Fruit fly (Drosophila melanogaster) whole organism, embryonic: ENCODE measurements around the gene CG3662.
A peak's percentile ranks its signal among the peaks of the same experiment; 100 is the strongest.

ENCODE experiments used
- Ada2b ChIP-seq: fragments of 200-800 bp; sonication (Bioruptor generic); IDR thresholded peaks from 2 replicates; pipeline ENCODE4 v1.3.6; 2022; ENCODE audit warnings: missing biosample characterization, missing genetic modification characterization
- CG10274 ChIP-seq: fragments of 200-800 bp; sonication (Bioruptor generic); optimal IDR thresholded peaks from 3 replicates; lab custom pipeline; 2017; ENCODE audit warnings: missing biosample characterization, mild to moderate bottlenecking, missing genetic modification characterization
- CG10366 ChIP-seq: fragments of 200-800 bp; sonication (Bioruptor generic); IDR thresholded peaks from 2 replicates; pipeline ENCODE4 v1.3.6; 2022; ENCODE audit warnings: missing biosample characterization, missing genetic modification characterization
- CG11398 ChIP-seq: fragments of 200-800 bp; sonication (Bioruptor generic); optimal IDR thresholded peaks from 2 replicates; lab custom pipeline; 2016; ENCODE audit warnings: missing biosample characterization, missing genetic modification characterization
- CG12942 ChIP-seq: fragments of 200-800 bp; sonication (Bioruptor generic); optimal IDR thresholded peaks from 3 replicates; lab custom pipeline; 2016; ENCODE audit warnings: missing biosample characterization, missing genetic modification characterization
- CG13123 ChIP-seq: fragments of 200-800 bp; sonication (Bioruptor generic); optimal IDR thresholded peaks from 2 replicates; lab custom pipeline; 2016; ENCODE audit warnings: missing biosample characterization, missing genetic modification characterization
- CG13424 ChIP-seq: fragments of 200-800 bp; sonication (Bioruptor generic); optimal IDR thresholded peaks from 2 replicates; lab custom pipeline; 2019; ENCODE audit warnings: missing biosample characterization, mild to moderate bottlenecking, missing genetic modification characterization, moderate library complexity
- CG16813 ChIP-seq: fragments of 200-800 bp; sonication (Bioruptor generic); IDR thresholded peaks from 3 replicates; pipeline ENCODE4 v1.3.6; 2022; ENCODE audit warnings: missing biosample characterization, missing genetic modification characterization; ENCODE audit not compliant: partially characterized antibody
- CG18619 ChIP-seq: fragments of 200-800 bp; sonication (Bioruptor generic); optimal IDR thresholded peaks from 3 replicates; lab custom pipeline; 2017; ENCODE audit warnings: missing biosample characterization, mild to moderate bottlenecking, missing genetic modification characterization
- CG2889 ChIP-seq: fragments of 200-800 bp; sonication (Bioruptor generic); IDR thresholded peaks from 3 replicates; pipeline ENCODE4 v1.3.6; 2022; ENCODE audit warnings: missing biosample characterization, missing genetic modification characterization
- CG31224 ChIP-seq: fragments of 200-800 bp; sonication (Bioruptor generic); IDR thresholded peaks from 2 replicates; pipeline ENCODE4 v1.3.6; 2022; ENCODE audit warnings: missing biosample characterization, missing genetic modification characterization
- CG4282 ChIP-seq: fragments of 200-800 bp; sonication (Bioruptor generic); optimal IDR thresholded peaks from 2 replicates; lab custom pipeline; 2016; ENCODE audit warnings: missing biosample characterization, missing genetic modification characterization
- CG4328 ChIP-seq: fragments of 200-800 bp; sonication (Bioruptor generic); optimal IDR thresholded peaks from 3 replicates; lab custom pipeline; 2017; ENCODE audit warnings: missing biosample characterization, missing genetic modification reagents, missing genetic modification characterization
- CG43689 ChIP-seq: fragments of 200-800 bp; sonication (Bioruptor generic); IDR thresholded peaks from 2 replicates; pipeline ENCODE4 v1.3.6; 2022; ENCODE audit warnings: missing biosample characterization, missing genetic modification characterization
- CG4820 ChIP-seq: fragments of 200-800 bp; sonication (Bioruptor generic); optimal IDR thresholded peaks from 3 replicates; lab custom pipeline; 2016; ENCODE audit warnings: missing biosample characterization, missing genetic modification characterization
- CG6654 ChIP-seq: fragments of 200-800 bp; sonication (Bioruptor generic); optimal IDR thresholded peaks from 2 replicates; lab custom pipeline; 2017; ENCODE audit warnings: missing biosample characterization, mild to moderate bottlenecking, missing genetic modification characterization
- CG6683 ChIP-seq: fragments of 200-800 bp; sonication (Bioruptor generic); optimal IDR thresholded peaks from 2 replicates; lab custom pipeline; 2017; ENCODE audit warnings: missing biosample characterization, mild to moderate bottlenecking, missing genetic modification characterization, missing genetic modification reagents
- CG6854 ChIP-seq: fragments of 200-800 bp; sonication (Bioruptor generic); optimal IDR thresholded peaks from 3 replicates; lab custom pipeline; 2017; ENCODE audit warnings: missing biosample characterization, mild to moderate bottlenecking, missing genetic modification characterization
- CG8765 ChIP-seq: fragments of 200-800 bp; sonication (Bioruptor generic); IDR thresholded peaks from 2 replicates; pipeline ENCODE4 v1.3.6; 2022; ENCODE audit warnings: missing biosample characterization, missing genetic modification characterization
- CG9727 ChIP-seq: fragments of 200-800 bp; sonication (Bioruptor generic); optimal IDR thresholded peaks from 3 replicates; lab custom pipeline; 2017; ENCODE audit warnings: missing biosample characterization, mild to moderate bottlenecking, missing genetic modification characterization
- Camta ChIP-seq: fragments of 200-800 bp; sonication (Bioruptor generic); optimal IDR thresholded peaks from 2 replicates; lab custom pipeline; 2016; ENCODE audit warnings: missing biosample characterization, missing genetic modification characterization
- D ChIP-seq, 2 experiments: fragments of 200-800 bp in 1 of 2; fragments of >200 bp in 1 of 2; sonication (Bioruptor generic) in 1 of 2; optimal IDR thresholded peaks; 2 replicates in 1 of 2; 3 replicates in 1 of 2; lab custom pipeline; 2017; ENCODE audit warnings: mild to moderate bottlenecking in 1 of 2, missing biosample characterization in 1 of 2, missing genetic modification characterization in 1 of 2, missing genetic modification reagents in 1 of 2
- Dp ChIP-seq: fragments of 200-800 bp; sonication (Bioruptor generic); optimal IDR thresholded peaks from 2 replicates; lab custom pipeline; 2018; ENCODE audit warnings: missing biosample characterization, mild to moderate bottlenecking, missing genetic modification characterization, moderate library complexity
- E2f2 ChIP-seq: fragments of 200-800 bp; sonication (Bioruptor generic); IDR thresholded peaks from 2 replicates; pipeline ENCODE4 v1.3.6; 2022; ENCODE audit warnings: missing biosample characterization, missing genetic modification characterization
- HLH54F ChIP-seq: fragments of 200-800 bp; sonication (Bioruptor generic); optimal IDR thresholded peaks from 3 replicates; lab custom pipeline; 2016; ENCODE audit warnings: missing biosample characterization, missing genetic modification characterization
- Hmr ChIP-seq: fragments of 200-800 bp; sonication (Bioruptor generic); optimal IDR thresholded peaks from 3 replicates; lab custom pipeline; 2017; ENCODE audit warnings: mild to moderate bottlenecking, missing biosample characterization, missing genetic modification reagents, missing genetic modification characterization
- Hr78 ChIP-seq, 2 experiments: fragments of 200-800 bp in 1 of 2; fragments of >200 bp in 1 of 2; sonication (Bioruptor generic) in 1 of 2; optimal IDR thresholded peaks; 2 replicates each; lab custom pipeline; 2017 to 2019; ENCODE audit warnings: missing biosample characterization in 2 of 2, missing genetic modification characterization in 2 of 2, mild to moderate bottlenecking in 1 of 2, moderate library complexity in 1 of 2
- Lim3 ChIP-seq: fragments of 200-800 bp; sonication (Bioruptor generic); IDR thresholded peaks from 2 replicates; pipeline ENCODE4 v1.3.6; 2022; ENCODE audit warnings: missing biosample characterization, missing genetic modification characterization
- Med ChIP-seq: fragments of 200-800 bp; sonication (Bioruptor generic); peaks from one replicate; lab custom pipeline; 2016; ENCODE audit warnings: missing biosample characterization, missing genetic modification characterization, mild to moderate bottlenecking, inconsistent platforms, moderate library complexity
- Meics ChIP-seq: fragments of 200-800 bp; sonication (Bioruptor generic); optimal IDR thresholded peaks from 2 replicates; lab custom pipeline; 2017; ENCODE audit warnings: missing biosample characterization, mild to moderate bottlenecking, missing genetic modification characterization
- NC2α ChIP-seq: fragments of 200-800 bp; sonication (Bioruptor generic); optimal IDR thresholded peaks from 2 replicates; lab custom pipeline; 2016; ENCODE audit warnings: missing biosample characterization, missing genetic modification characterization
- NC2β ChIP-seq: fragments of 200-800 bp; sonication (Bioruptor generic); optimal IDR thresholded peaks from 2 replicates; lab custom pipeline; 2016; ENCODE audit warnings: missing biosample characterization, missing genetic modification characterization
- Nf-YB ChIP-seq: fragments of 200-800 bp; sonication (Bioruptor generic); optimal IDR thresholded peaks from 3 replicates; lab custom pipeline; 2019; ENCODE audit warnings: missing biosample characterization, mild to moderate bottlenecking, missing genetic modification characterization, moderate library complexity
- YL-1 ChIP-seq: fragments of 200-800 bp; sonication (Bioruptor generic); optimal IDR thresholded peaks from 3 replicates; lab custom pipeline; 2017; ENCODE audit warnings: missing biosample characterization, mild to moderate bottlenecking, missing genetic modification characterization
- bbx ChIP-seq: fragments of 200-800 bp; sonication (Bioruptor generic); IDR thresholded peaks from 2 replicates; pipeline ENCODE4 v1.3.6; 2022; ENCODE audit warnings: missing biosample characterization, missing genetic modification characterization; ENCODE audit not compliant: partially characterized antibody
- bigmax ChIP-seq: fragments of 200-800 bp; sonication (Bioruptor generic); optimal IDR thresholded peaks from 2 replicates; lab custom pipeline; 2018; ENCODE audit warnings: missing biosample characterization, mild to moderate bottlenecking, missing genetic modification characterization
- crol ChIP-seq: fragments of 200-800 bp; sonication (Bioruptor generic); IDR thresholded peaks from 2 replicates; pipeline ENCODE4 v1.3.6; 2022; ENCODE audit warnings: missing biosample characterization, missing genetic modification characterization
- dmrt11E ChIP-seq: fragments of 200-800 bp; sonication (Bioruptor generic); optimal IDR thresholded peaks from 3 replicates; lab custom pipeline; 2018; ENCODE audit warnings: missing biosample characterization, mild to moderate bottlenecking, missing genetic modification characterization, moderate library complexity
- gem ChIP-seq: fragments of 200-800 bp; sonication (Bioruptor generic); optimal IDR thresholded peaks from 2 replicates; lab custom pipeline; 2019; ENCODE audit warnings: missing biosample characterization, mild to moderate bottlenecking, missing genetic modification characterization, moderate library complexity
- h ChIP-seq: fragments of >200 bp; optimal IDR thresholded peaks from 2 replicates; lab custom pipeline; 2017
- insv ChIP-seq, 2 experiments: fragments of 200-800 bp; sonication (Bioruptor generic); optimal IDR thresholded peaks; 3 replicates each; lab custom pipeline; 2016 to 2018; ENCODE audit warnings: missing biosample characterization in 2 of 2, missing genetic modification characterization in 2 of 2
- jing ChIP-seq: fragments of 200-800 bp; sonication (Bioruptor generic); optimal IDR thresholded peaks from 2 replicates; lab custom pipeline; 2018; ENCODE audit warnings: missing biosample characterization, mild to moderate bottlenecking, missing genetic modification characterization
- onecut ChIP-seq: fragments of 200-800 bp; sonication (Bioruptor generic); IDR thresholded peaks from 2 replicates; pipeline ENCODE4 v1.3.6; 2022; ENCODE audit warnings: missing biosample characterization, missing genetic modification characterization
- prd ChIP-seq, 3 experiments: fragments of >200 bp in 2 of 3; fragments of 200-800 bp in 1 of 3; sonication (Bioruptor generic) in 1 of 3; optimal IDR thresholded peaks in 2 of 3; IDR thresholded peaks in 1 of 3; 2 replicates in 2 of 3; 3 replicates in 1 of 3; pipeline versions ENCODE4 v1.3.6 to Lab custom; 2017 to 2022; ENCODE audit warnings: missing biosample characterization in 1 of 3, missing genetic modification characterization in 1 of 3
- sens-2 ChIP-seq: fragments of 200-800 bp; sonication (Bioruptor generic); IDR thresholded peaks from 2 replicates; pipeline ENCODE4 v1.3.6; 2022; ENCODE audit warnings: missing biosample characterization, missing genetic modification characterization
- sr ChIP-seq: fragments of 200-800 bp; sonication (Bioruptor generic); IDR thresholded peaks from 3 replicates; pipeline ENCODE4 v1.3.6; 2022; ENCODE audit warnings: missing biosample characterization, missing genetic modification characterization
- unpg ChIP-seq: fragments of 200-800 bp; sonication (Bioruptor generic); optimal IDR thresholded peaks from 3 replicates; lab custom pipeline; 2018; ENCODE audit warnings: missing biosample characterization, mild to moderate bottlenecking, missing genetic modification characterization, moderate library complexity
- zen2 ChIP-seq: fragments of 200-800 bp; sonication (Bioruptor generic); IDR thresholded peaks from 3 replicates; pipeline ENCODE4 v1.3.6; 2022; ENCODE audit warnings: missing biosample characterization, missing genetic modification characterization; ENCODE audit not compliant: partially characterized antibody

CG3662 gene

dm6 chr2L:846167-846868, 25.2 kb downstream of the CG3662 start (continued):
- TF ChIP-seq CG11398 (GFP tag; lab: Kevin White, UChicago) = peak; percentile 72
- peak; percentile 54 for TF ChIP-seq CG12942 (GFP tag; lab: Kevin White, UChicago)
- TF ChIP-seq zen2 (GFP tag; lab: Robert Waterston, UW) = no peak
- no peak for TF ChIP-seq sens-2 (GFP tag; lab: Robert Waterston, UW)
- TF ChIP-seq CG10274 (GFP tag; lab: Kevin White, UChicago) = no peak
- TF ChIP-seq dmrt11E (tag; lab: Kevin White, UChicago) = no peak
- TF ChIP-seq bigmax (GFP tag; lab: Kevin White, UChicago) = no peak
- TF ChIP-seq CG9727 (GFP tag; lab: Kevin White, UChicago) = peak; percentile 37
- TF ChIP-seq crol (GFP tag; lab: Robert Waterston, UW) = peak; percentile 73
- no peak for TF ChIP-seq YL-1 (GFP tag; lab: Kevin White, UChicago)
- peak; percentile 21 for TF ChIP-seq Nf-YB (GFP tag; lab: Kevin White, UChicago)
- peak; percentile 26 for TF ChIP-seq Meics (GFP tag; lab: Kevin White, UChicago)
- no peak for TF ChIP-seq CG31224
- TF ChIP-seq CG6654 (GFP tag; lab: Kevin White, UChicago) = peak; percentile 22
- peak; percentile 14 for TF ChIP-seq NC2β (GFP tag; lab: Kevin White, UChicago)
- peak; percentile 71 for TF ChIP-seq unpg (GFP tag; lab: Kevin White, UChicago)
- no peak for TF ChIP-seq CG16813 (GFP tag; lab: Robert Waterston, UW)
- TF ChIP-seq CG4328 = no peak
- peak; percentile 50 for TF ChIP-seq CG18619
- TF ChIP-seq Camta (GFP tag; lab: Kevin White, UChicago) = peak; percentile 73
- no peak for TF ChIP-seq Dp (GFP tag; lab: Kevin White, UChicago)
- TF ChIP-seq Hr78 (GFP tag; optimal IDR thresholded peaks at IDR 0.05; lab: Kevin White, UChicago) = peak in 1 of 2 experiments; percentile 69
- TF ChIP-seq CG13424 (tag; lab: Kevin White, UChicago) = peak; percentile 66
- TF ChIP-seq CG6683 (GFP tag; lab: Kevin White, UChicago) = no peak
- TF ChIP-seq D (optimal IDR thresholded peaks at IDR 0.05; lab: Kevin White, UChicago) = no peak
- peak; percentile 40 for TF ChIP-seq D (GFP tag; optimal IDR thresholded peaks at IDR 0.05; lab: Kevin White, UChicago)
- TF ChIP-seq prd (optimal IDR thresholded peaks at IDR 0.05; lab: Kevin White, UChicago) = no peak
- TF ChIP-seq prd (GFP tag; IDR thresholded peaks at IDR 0.05; lab: Robert Waterston, UW) = peak; percentile 62; the same call in 2 of the 3 replicates
- TF ChIP-seq jing = peak; percentile 61
- no peak for TF ChIP-seq CG43689 (GFP tag; lab: Robert Waterston, UW)
- TF ChIP-seq Ada2b (GFP tag; lab: Robert Waterston, UW) = 0 out of 2 replicates have a peak, but pooled peaks have one; percentile 28
- no peak for TF ChIP-seq CG8765 (GFP tag; lab: Robert Waterston, UW)
- no peak for TF ChIP-seq Lim3 (GFP tag; lab: Robert Waterston, UW)
- peak; percentile 80 for TF ChIP-seq gem (tag; lab: Kevin White, UChicago)
- no peak for TF ChIP-seq CG10366 (GFP tag; lab: Robert Waterston, UW)
- TF ChIP-seq Med (GFP tag; lab: Kevin White, UChicago) = peak; percentile 93
- TF ChIP-seq CG6854 (GFP tag; lab: Kevin White, UChicago) = no peak
- peak; percentile 54 for TF ChIP-seq CG4820
- no peak for TF ChIP-seq E2f2
- peak; percentile 31 for TF ChIP-seq CG13123 (GFP tag; lab: Kevin White, UChicago)
- TF ChIP-seq Hmr (GFP tag; lab: Kevin White, UChicago) = peak; percentile 39
- 0 out of 2 replicates have a peak, but pooled peaks have one; percentile 15 for TF ChIP-seq bbx
- no peak for TF ChIP-seq CG2889
- TF ChIP-seq NC2α (GFP tag; lab: Kevin White, UChicago) = no peak
- TF ChIP-seq insv (GFP tag; optimal IDR thresholded peaks at IDR 0.05; lab: Kevin White, UChicago) = no peak
- TF ChIP-seq onecut (GFP tag; lab: Robert Waterston, UW) = peak; percentile 20; the same call in 1 of the 2 replicates
- TF ChIP-seq h (lab: Kevin White, UChicago) = no peak
- TF ChIP-seq CG4282 (GFP tag; lab: Kevin White, UChicago) = no peak
- peak; percentile 38 for TF ChIP-seq HLH54F (GFP tag; lab: Kevin White, UChicago)
- no peak for TF ChIP-seq sr
